Fruit fly (Drosophila melanogaster) whole organism, prepupa: Measurements from ENCODE around the gene Taf11.

Experiments
- CG16779 ChIP-seq: fragments of 200-800 bp; sonication (Bioruptor generic); optimal IDR thresholded peaks from 3 replicates; lab custom pipeline; 2017; ENCODE audit warnings: missing biosample characterization, mild to moderate bottlenecking, missing genetic modification characterization
- CG32006 ChIP-seq: fragments of 200-800 bp; sonication (Bioruptor generic); optimal IDR thresholded peaks from 3 replicates; lab custom pipeline; 2017; ENCODE audit warnings: missing biosample characterization, mild to moderate bottlenecking, missing genetic modification characterization
- CG8119 ChIP-seq: fragments of 200-800 bp; sonication (Bioruptor generic); IDR thresholded peaks from 3 replicates; pipeline ENCODE4 v1.3.6; 2022; ENCODE audit warnings: missing biosample characterization, missing genetic modification characterization
- Hr39 ChIP-seq: fragments of 200-800 bp; sonication (Bioruptor generic); optimal IDR thresholded peaks from 2 replicates; lab custom pipeline; 2016; ENCODE audit warnings: missing biosample characterization, missing genetic modification characterization
- OdsH ChIP-seq: fragments of 200-800 bp; sonication (Bioruptor generic); optimal IDR thresholded peaks from 3 replicates; lab custom pipeline; 2016; ENCODE audit warnings: missing biosample characterization, missing genetic modification characterization
- Sox102F ChIP-seq: fragments of 200-800 bp; sonication (Bioruptor generic); optimal IDR thresholded peaks from 2 replicates; lab custom pipeline; 2016; ENCODE audit warnings: missing biosample characterization, mild to moderate bottlenecking, missing genetic modification characterization
- eg ChIP-seq: fragments of 200-800 bp; sonication (Bioruptor generic); IDR thresholded peaks from 3 replicates; pipeline ENCODE4 v1.3.6; 2022; ENCODE audit warnings: missing biosample characterization, missing genetic modification characterization

dm6 chr2L:9746236-9747225 is 16.5 kb downstream of the Taf11 start, which contains the start of gene Nckx30C:
- TF ChIP-seq OdsH (GFP tag; lab: Kevin White, UChicago) (no peak), eg (no peak), CG16779 (tag; lab: Kevin White, UChicago) (no peak), Sox102F (GFP tag; lab: Kevin White, UChicago) (no peak), Hr39 (GFP tag; lab: Kevin White, UChicago) (no peak), CG32006 (GFP tag; lab: Kevin White, UChicago) (no peak), CG8119 (GFP tag; lab: Robert Waterston, UW) (no peak)
